Worm (Caenorhabditis elegans) whole organism, early embryonic: ENCODE data around the gene D1022.4.

Experiments
- ceh-36 ChIP-seq: sonication (generic microtip); optimal IDR thresholded peaks from 2 replicates; lab custom pipeline; 2016; ENCODE audit warnings: missing genetic modification characterization, inconsistent platforms, missing compliant biosample characterization
- flt-1 ChIP-seq: fragments of 200-800 bp; sonication (Bioruptor generic); IDR thresholded peaks from 2 replicates; pipeline ENCODE4 v1.3.6; 2022; ENCODE audit warnings: missing genetic modification characterization, missing compliant biosample characterization
- pes-1 ChIP-seq: fragments of 200-800 bp; sonication (Bioruptor generic); IDR thresholded peaks from 2 replicates; pipeline ENCODE4 v1.3.6; 2022; ENCODE audit warnings: missing genetic modification reagents, missing genetic modification characterization, missing compliant biosample characterization
- scrt-1 ChIP-seq: fragments of 200-800 bp; sonication (Bioruptor generic); IDR thresholded peaks from 2 replicates; pipeline ENCODE4 v1.3.6; 2022; ENCODE audit warnings: missing genetic modification characterization, missing compliant biosample characterization
- sea-1 ChIP-seq: fragments of 200-800 bp; sonication (Bioruptor generic); conservative IDR thresholded peaks from 2 replicates; pipeline ENCODE4 v1.3.6; 2022; ENCODE audit warnings: missing genetic modification characterization, missing compliant biosample characterization

DNA sequence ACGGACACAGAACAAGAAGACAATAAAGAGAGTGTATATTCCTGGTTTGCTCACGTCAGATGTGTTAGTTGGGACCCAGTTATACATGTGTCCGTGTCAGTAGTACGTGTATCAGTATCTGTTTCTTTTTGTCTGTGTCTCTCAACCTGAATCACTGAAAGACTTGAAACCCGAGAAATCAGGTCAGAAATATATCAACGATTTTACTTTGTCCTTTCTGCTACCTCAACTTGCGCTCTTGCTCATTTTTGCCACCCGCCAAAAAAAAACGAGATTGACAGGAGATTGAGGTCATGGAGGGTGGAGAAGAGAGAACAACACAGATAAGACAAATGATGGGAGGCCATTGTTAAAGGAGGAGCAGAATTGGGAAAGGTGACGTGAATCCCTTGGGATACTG, 37.5 kb downstream of the D1022.4 start:
- no peak for TF ChIP-seq sea-1 (GFP tag; lab: Robert Waterston, UW)
- TF ChIP-seq ceh-36 (tag; lab: Kevin White, UChicago): no peak
- no peak for TF ChIP-seq scrt-1
- no peak for TF ChIP-seq pes-1 (GFP tag; lab: Robert Waterston, UW)
- no peak for TF ChIP-seq flt-1 (GFP tag; lab: Robert Waterston, UW)
